Fruit fly (Drosophila melanogaster): ENCODE data around the gene up.

The up gene

dm6 chrX:13572382-13572781 lies 30.0 kb downstream of the up start (continued):
- TF ChIP-seq salm (tag; optimal IDR thresholded peaks at IDR 0.05) (peak; percentile 20), run (tag; optimal IDR thresholded peaks at IDR 0.05) (no peak), h (optimal IDR thresholded peaks at IDR 0.05) (no peak), cas (GFP tag; IDR thresholded peaks at IDR 0.05) (no peak), Optix (GFP tag; IDR thresholded peaks at IDR 0.05) (no peak), CG32532 (GFP tag; IDR thresholded peaks at IDR 0.05) (peak; percentile 26; the same call in 1 of the 2 replicates), sr (GFP tag; IDR thresholded peaks at IDR 0.05) (no peak), CG11398 (GFP tag; optimal IDR thresholded peaks at IDR 0.05) (no peak), Adf1 (GFP tag; IDR thresholded peaks at IDR 0.05) (no peak), GATAe (GFP tag; conservative IDR thresholded peaks at IDR 0.05) (no peak), ab (GFP tag; optimal IDR thresholded peaks at IDR 0.05) (no peak), row (GFP tag; IDR thresholded peaks at IDR 0.05) (peak; percentile 56), CrebB (tag; optimal IDR thresholded peaks at IDR 0.05) (no peak), Spps (tag; optimal IDR thresholded peaks at IDR 0.05) (peak; percentile 32), jumu (GFP tag; optimal IDR thresholded peaks at IDR 0.05) (peak; percentile 45), stwl (tag; optimal IDR thresholded peaks at IDR 0.05) (no peak), tx (GFP tag; optimal IDR thresholded peaks at IDR 0.05) (peak; percentile 35), CG2889 (GFP tag; IDR thresholded peaks at IDR 0.05) (0 out of 3 replicates have a peak, but pooled peaks have one; percentile 9), gcm (GFP tag; optimal IDR thresholded peaks at IDR 0.05) (peak; percentile 37), CG3407 (GFP tag; optimal IDR thresholded peaks at IDR 0.05) (peak; percentile 5), gro (GFP tag; optimal IDR thresholded peaks at IDR 0.05) (no peak), CG18599 (GFP tag; optimal IDR thresholded peaks at IDR 0.05) (peak; percentile 53), CG14860 (GFP tag; IDR thresholded peaks at IDR 0.05; ENCODE audit: partially characterized antibody) (no peak), CG6654 (GFP tag; optimal IDR thresholded peaks at IDR 0.05) (peak; percentile 51), al (GFP tag; IDR thresholded peaks at IDR 0.05) (peak; percentile 30; the same call in 1 of the 2 replicates), rib (GFP tag; IDR thresholded peaks at IDR 0.05) (no peak), CG6813 (GFP tag; optimal IDR thresholded peaks at IDR 0.05) (no peak), CG3726 (GFP tag; IDR thresholded peaks at IDR 0.05) (no peak), CG4328 (GFP tag; optimal IDR thresholded peaks at IDR 0.05) (no peak), nau (GFP tag; optimal IDR thresholded peaks at IDR 0.05) (peak; percentile 19), Awh (GFP tag; IDR thresholded peaks at IDR 0.05) (peak; percentile 11; the same call in 1 of the 2 replicates), ac (GFP tag; optimal IDR thresholded peaks at IDR 0.05) (no peak), crc (GFP tag; optimal IDR thresholded peaks at IDR 0.05) (no peak), CG16813 (GFP tag; IDR thresholded peaks at IDR 0.05; ENCODE audit: partially characterized antibody) (no peak), fru (optimal IDR thresholded peaks at IDR 0.05) (no peak), CG18262 (tag; optimal IDR thresholded peaks at IDR 0.05) (peak; percentile 74), CG7786 (GFP tag; optimal IDR thresholded peaks at IDR 0.05) (peak; percentile 31), org-1 (GFP tag; optimal IDR thresholded peaks at IDR 0.05) (peak; percentile 58), Deaf1 (tag; optimal IDR thresholded peaks at IDR 0.05) (peak; percentile 1), abd-A (tag; optimal IDR thresholded peaks at IDR 0.05) (no peak), CG1792 (GFP tag; optimal IDR thresholded peaks at IDR 0.05) (no peak), Kr (GFP tag; optimal IDR thresholded peaks at IDR 0.05) (no peak), CG6765 (GFP tag; optimal IDR thresholded peaks at IDR 0.05) (no peak), CG18764 (GFP tag; optimal IDR thresholded peaks at IDR 0.05) (no peak), wor (GFP tag; IDR thresholded peaks at IDR 0.05) (peak; percentile 35), CG12942 (GFP tag; optimal IDR thresholded peaks at IDR 0.05) (peak; percentile 31), CG6689 (GFP tag; IDR thresholded peaks at IDR 0.05) (peak; percentile 48), eyg (GFP tag; optimal IDR thresholded peaks at IDR 0.05) (no peak), CG12219 (GFP tag; optimal IDR thresholded peaks at IDR 0.05) (peak; percentile 24), phol (tag; optimal IDR thresholded peaks at IDR 0.05) (peak; percentile 77), z (GFP tag; IDR thresholded peaks at IDR 0.05) (no peak), eve (GFP tag; optimal IDR thresholded peaks at IDR 0.05) (peak in 1 of 2 experiments; percentile 76)
